Worm (Caenorhabditis elegans) whole organism, L4 larva: Measurements from ENCODE around the gene slo-2.

Source experiments
- Y48G9A.11 ChIP-seq: fragments of 200-800 bp; sonication (Bioruptor generic); IDR thresholded peaks from 2 replicates; pipeline ENCODE4 v1.3.6; 2022; ENCODE audit warnings: missing genetic modification reagents, missing genetic modification characterization, missing compliant biosample characterization
- ZK337.2 ChIP-seq: fragments of 200-800 bp; sonication (Bioruptor generic); IDR thresholded peaks from 2 replicates; pipeline ENCODE4 v1.3.6; 2022; ENCODE audit warnings: missing genetic modification reagents, missing genetic modification characterization, missing compliant biosample characterization
- aly-2 ChIP-seq: sonication (generic microtip); optimal IDR thresholded peaks from 2 replicates; lab custom pipeline; 2018; ENCODE audit warnings: missing biosample characterization, missing genetic modification characterization
- ceh-82 ChIP-seq: sonication (generic microtip); optimal IDR thresholded peaks from 2 replicates; lab custom pipeline; 2017; ENCODE audit warnings: missing biosample characterization, missing genetic modification characterization
- ces-1 ChIP-seq: fragments of 150-350 bp; sonication (generic microtip); optimal IDR thresholded peaks from 4 replicates; lab custom pipeline; 2014; ENCODE audit warnings: missing biosample characterization, missing genetic modification reagents, missing genetic modification characterization
- dpl-1 ChIP-seq: fragments of 150-350 bp; optimal IDR thresholded peaks from 2 replicates; lab custom pipeline; 2014; ENCODE audit warnings: missing biosample characterization, missing genetic modification reagents, missing genetic modification characterization
- fos-1 ChIP-seq: fragments of 150-350 bp; optimal IDR thresholded peaks from 2 replicates; lab custom pipeline; 2014; ENCODE audit warnings: missing biosample characterization, missing genetic modification characterization
- mep-1 ChIP-seq: fragments of 150-350 bp; sonication (generic microtip); optimal IDR thresholded peaks from 3 replicates; lab custom pipeline; 2014; ENCODE audit warnings: missing biosample characterization, missing genetic modification characterization
- nhr-11 ChIP-seq: fragments of 150-350 bp; optimal IDR thresholded peaks from 2 replicates; lab custom pipeline; 2014; ENCODE audit warnings: missing biosample characterization, missing genetic modification characterization
- nhr-28 ChIP-seq: fragments of 150-350 bp; optimal IDR thresholded peaks from 2 replicates; lab custom pipeline; 2014; ENCODE audit warnings: missing biosample characterization, missing genetic modification characterization
- pha-4 ChIP-seq, 2 experiments: fragments of 150-350 bp in 1 of 2; fragments of 200-800 bp in 1 of 2; sonication (Bioruptor generic) in 1 of 2; IDR thresholded peaks in 1 of 2; optimal IDR thresholded peaks in 1 of 2; 2 replicates each; pipeline versions ENCODE4 v1.3.6 to Lab custom; 2014 to 2022; ENCODE audit warnings: missing genetic modification characterization in 2 of 2, missing genetic modification reagents in 2 of 2, missing biosample characterization in 1 of 2, missing compliant biosample characterization in 1 of 2
- php-3 ChIP-seq: fragments of 200-800 bp; sonication (Bioruptor generic); IDR thresholded peaks from 2 replicates; pipeline ENCODE4 v1.3.6; 2022; ENCODE audit warnings: missing genetic modification reagents, missing genetic modification characterization, missing compliant biosample characterization
- snpc-1.2 ChIP-seq: fragments of 200-800 bp; sonication (Bioruptor generic); IDR thresholded peaks from 2 replicates; pipeline ENCODE4 v1.3.6; 2022; ENCODE audit warnings: missing genetic modification reagents, missing genetic modification characterization, missing compliant biosample characterization
- snpc-4 ChIP-seq: fragments of 150-350 bp; optimal IDR thresholded peaks from 2 replicates; lab custom pipeline; 2014; ENCODE audit warnings: missing biosample characterization, missing genetic modification characterization

DNA sequence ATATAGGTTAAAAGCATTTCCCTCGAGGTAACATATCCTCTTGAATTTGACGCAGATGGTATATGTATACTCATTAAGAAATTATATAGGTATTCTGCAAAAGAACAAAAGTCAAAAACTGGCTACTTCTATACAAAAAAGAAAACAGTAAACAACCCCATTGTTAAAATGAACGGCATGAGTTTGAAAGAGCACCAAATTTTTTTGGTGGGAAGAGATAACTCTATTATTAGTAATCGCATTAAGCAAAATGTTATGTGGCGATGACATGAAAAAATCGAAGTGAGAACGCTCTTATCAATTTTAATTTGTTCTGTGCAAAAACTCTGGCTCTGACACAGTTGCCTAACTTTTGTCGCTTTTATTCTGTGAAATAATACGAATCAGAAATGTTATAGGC, 12.9 kb upstream of the slo-2 start, which contains the start of gene F46C3.2:
- TF ChIP-seq pha-4 (GFP tag; IDR thresholded peaks at IDR 0.05; lab: Robert Waterston, UW) (no peak), pha-4 (tag; optimal IDR thresholded peaks at IDR 0.05; lab: Kevin White, UChicago) (no peak), ceh-82 (tag; lab: Kevin White, UChicago) (no peak), dpl-1 (no peak), php-3 (GFP tag; lab: Robert Waterston, UW) (no peak), aly-2 (no peak), Y48G9A.11 (GFP tag; lab: Robert Waterston, UW) (no peak), snpc-4 (no peak), ZK337.2 (GFP tag; lab: Robert Waterston, UW) (no peak), fos-1 (tag; lab: Kevin White, UChicago) (no peak), mep-1 (tag; lab: Kevin White, UChicago) (no peak), nhr-28 (tag; lab: Kevin White, UChicago) (peak; percentile 16), snpc-1.2 (no peak), nhr-11 (tag; lab: Kevin White, UChicago) (no peak), ces-1 (GFP tag; lab: Kevin White, UChicago) (no peak)
